Fruit fly (Drosophila melanogaster) whole organism, pupa: ENCODE results near the gene Ctr1B.

Experiments
- CG10348 ChIP-seq: fragments of 200-800 bp; sonication (Bioruptor generic); IDR thresholded peaks from 2 replicates; pipeline ENCODE4 v1.3.6; 2022; ENCODE audit warnings: missing biosample characterization, missing genetic modification characterization
- CG12605 ChIP-seq: fragments of 200-800 bp; sonication (Bioruptor generic); IDR thresholded peaks from 2 replicates; pipeline ENCODE4 v1.3.6; 2022; ENCODE audit warnings: missing biosample characterization, missing genetic modification characterization
- CG13204 ChIP-seq: fragments of 200-800 bp; sonication (Bioruptor generic); optimal IDR thresholded peaks from 2 replicates; lab custom pipeline; 2018; ENCODE audit warnings: missing biosample characterization, mild to moderate bottlenecking, missing genetic modification characterization, moderate library complexity
- CG14655 ChIP-seq: fragments of 200-800 bp; sonication (Bioruptor generic); optimal IDR thresholded peaks from 3 replicates; lab custom pipeline; 2017; ENCODE audit warnings: mild to moderate bottlenecking, missing biosample characterization, missing genetic modification reagents, missing genetic modification characterization
- CG15710 ChIP-seq: fragments of 200-800 bp; sonication (Bioruptor generic); optimal IDR thresholded peaks from 2 replicates; lab custom pipeline; 2018; ENCODE audit warnings: missing biosample characterization, mild to moderate bottlenecking, missing genetic modification characterization, moderate library complexity
- CG17806 ChIP-seq: fragments of 200-800 bp; sonication (Bioruptor generic); optimal IDR thresholded peaks from 2 replicates; lab custom pipeline; 2018; ENCODE audit warnings: missing biosample characterization, mild to moderate bottlenecking, missing genetic modification characterization, moderate library complexity
- CG32121 ChIP-seq: fragments of 200-800 bp; sonication (Bioruptor generic); IDR thresholded peaks from 2 replicates; pipeline ENCODE4 v1.3.6; 2022; ENCODE audit warnings: missing biosample characterization, missing genetic modification characterization
- CG34367 ChIP-seq: fragments of 200-800 bp; sonication (Bioruptor generic); optimal IDR thresholded peaks from 2 replicates; lab custom pipeline; 2018; ENCODE audit warnings: missing biosample characterization, mild to moderate bottlenecking, missing genetic modification characterization
- CG4496 ChIP-seq: fragments of 200-800 bp; sonication (Bioruptor generic); IDR thresholded peaks from 3 replicates; pipeline ENCODE4 v1.3.6; 2022; ENCODE audit warnings: missing biosample characterization, missing genetic modification characterization
- CG8159 ChIP-seq: fragments of 200-800 bp; sonication (Bioruptor generic); optimal IDR thresholded peaks from 3 replicates; lab custom pipeline; 2018; ENCODE audit warnings: missing biosample characterization, mild to moderate bottlenecking, missing genetic modification characterization, moderate library complexity
- CG8301 ChIP-seq: fragments of 200-800 bp; sonication (Bioruptor generic); optimal IDR thresholded peaks from 2 replicates; lab custom pipeline; 2018; ENCODE audit warnings: missing biosample characterization, mild to moderate bottlenecking, missing genetic modification characterization
- CG9948 ChIP-seq: fragments of 200-800 bp; sonication (Bioruptor generic); optimal IDR thresholded peaks from 2 replicates; lab custom pipeline; 2018; ENCODE audit warnings: missing biosample characterization, mild to moderate bottlenecking, missing genetic modification characterization, moderate library complexity
- D1 ChIP-seq: fragments of 200-800 bp; sonication (Bioruptor generic); optimal IDR thresholded peaks from 2 replicates; lab custom pipeline; 2018; ENCODE audit warnings: missing biosample characterization, mild to moderate bottlenecking, missing genetic modification characterization, moderate library complexity
- EcR ChIP-seq: fragments of 200-800 bp; sonication (Bioruptor generic); optimal IDR thresholded peaks from 3 replicates; lab custom pipeline; 2019; ENCODE audit warnings: missing biosample characterization, missing genetic modification characterization, mild to moderate bottlenecking, moderate library complexity, missing genetic modification reagents
- Ets98B ChIP-seq: fragments of 200-800 bp; sonication (Bioruptor generic); IDR thresholded peaks from 2 replicates; pipeline ENCODE4 v1.3.6; 2022; ENCODE audit warnings: missing biosample characterization, missing genetic modification characterization
- Pif1A ChIP-seq: fragments of 200-800 bp; sonication (Bioruptor generic); optimal IDR thresholded peaks from 3 replicates; lab custom pipeline; 2016; ENCODE audit warnings: missing biosample characterization, missing genetic modification characterization
- Pif1B ChIP-seq: fragments of 200-800 bp; sonication (Bioruptor generic); optimal IDR thresholded peaks from 3 replicates; lab custom pipeline; 2016; ENCODE audit warnings: missing biosample characterization, missing genetic modification characterization
- Snoo ChIP-seq: fragments of 200-800 bp; sonication (Bioruptor generic); optimal IDR thresholded peaks from 3 replicates; lab custom pipeline; 2017; ENCODE audit warnings: missing biosample characterization, mild to moderate bottlenecking, missing genetic modification characterization, inconsistent platforms
- fd96Ca ChIP-seq: fragments of 200-800 bp; sonication (Bioruptor generic); IDR thresholded peaks from 3 replicates; pipeline ENCODE4 v1.3.6; 2022; ENCODE audit warnings: missing biosample characterization, missing genetic modification characterization
- gl ChIP-seq: fragments of 200-800 bp; sonication (Bioruptor generic); optimal IDR thresholded peaks from 2 replicates; lab custom pipeline; 2018; ENCODE audit warnings: missing biosample characterization, mild to moderate bottlenecking, missing genetic modification characterization
- rn ChIP-seq: fragments of 200-800 bp; sonication (Bioruptor generic); IDR thresholded peaks from 2 replicates; pipeline ENCODE4 v1.3.6; 2022; ENCODE audit warnings: missing biosample characterization, missing genetic modification characterization

Ctr1B gene

DNA sequence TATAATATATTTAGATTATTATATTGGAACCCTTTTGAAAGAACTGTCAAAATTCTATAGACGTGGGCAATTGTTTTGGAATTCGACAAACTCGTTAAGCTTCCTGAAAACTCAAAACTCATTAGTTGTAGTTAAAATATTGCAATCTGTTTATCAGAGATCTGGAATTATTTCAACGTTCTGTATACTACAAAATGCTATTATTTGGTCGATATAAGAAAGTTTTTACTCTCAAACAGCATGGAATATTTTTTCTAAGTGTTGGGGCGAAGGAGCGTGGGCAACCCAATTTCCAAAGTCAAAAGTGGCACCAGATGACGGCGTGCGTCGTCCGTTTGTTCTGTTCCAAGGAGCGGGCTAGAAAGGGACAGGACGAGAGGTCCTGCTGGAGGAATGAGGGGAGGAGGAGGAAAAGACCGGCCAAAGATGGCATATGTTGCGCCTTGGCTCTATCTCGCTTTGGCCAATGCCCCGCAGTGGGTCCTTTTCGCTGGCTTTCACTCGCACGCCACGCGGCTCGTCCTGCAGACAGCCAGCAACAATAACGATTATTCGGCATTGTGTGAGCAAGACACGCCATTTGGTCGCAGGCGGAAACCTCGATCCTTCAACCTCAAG, 31.6 kb upstream of the Ctr1B start:
- TF ChIP-seq CG8301 (no peak), D1 (no peak), CG34367 (tag; lab: Kevin White, UChicago) (no peak), CG32121 (GFP tag; lab: Robert Waterston, UW) (no peak), CG10348 (GFP tag; lab: Robert Waterston, UW) (no peak), CG8159 (tag; lab: Kevin White, UChicago) (no peak), CG15710 (tag; lab: Kevin White, UChicago) (no peak), gl (no peak), EcR (GFP tag; lab: Kevin White, UChicago) (no peak), fd96Ca (GFP tag; lab: Robert Waterston, UW) (no peak), Snoo (tag; lab: Kevin White, UChicago) (no peak), rn (no peak), CG12605 (GFP tag; lab: Robert Waterston, UW) (no peak)

DNA sequence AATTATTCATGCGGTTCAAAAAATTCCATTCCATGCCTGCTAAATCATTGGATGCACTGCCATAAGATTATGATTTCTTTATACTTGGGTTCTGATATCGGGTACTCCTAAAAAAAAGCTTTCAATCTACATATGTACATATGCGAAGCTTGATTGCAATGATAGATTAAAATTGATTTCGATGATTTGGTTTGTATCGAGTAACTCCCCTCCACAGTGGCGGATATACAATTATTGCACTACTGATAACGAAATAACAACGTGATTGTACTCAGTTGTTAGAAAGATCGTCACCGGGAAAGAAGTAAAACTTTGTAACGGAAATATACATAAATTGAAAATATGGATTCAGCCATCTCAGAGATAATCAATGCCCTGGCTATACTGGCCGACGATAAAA, 29.7 kb upstream of the Ctr1B start, which contains the start of gene Nazo:
TSS of gene Nazo (plus strand) at position 180 of the 400 bp plus-strand sequence.
- TF ChIP-seq Ets98B (GFP tag; lab: Robert Waterston, UW) (no peak), CG9948 (tag; lab: Kevin White, UChicago) (no peak), gl (no peak), CG10348 (GFP tag; lab: Robert Waterston, UW) (no peak), rn (no peak), Pif1A (GFP tag; lab: Kevin White, UChicago) (no peak), CG32121 (GFP tag; lab: Robert Waterston, UW) (no peak), CG17806 (no peak), CG15710 (tag; lab: Kevin White, UChicago) (no peak), CG12605 (GFP tag; lab: Robert Waterston, UW) (no peak), Pif1B (GFP tag; lab: Kevin White, UChicago) (no peak), CG14655 (no peak), CG8301 (no peak), CG4496 (GFP tag; lab: Robert Waterston, UW) (no peak), CG34367 (tag; lab: Kevin White, UChicago) (no peak), CG13204 (GFP tag; lab: Kevin White, UChicago) (no peak), Snoo (tag; lab: Kevin White, UChicago) (no peak), fd96Ca (GFP tag; lab: Robert Waterston, UW) (no peak), CG8159 (tag; lab: Kevin White, UChicago) (no peak)

dm6 chr3R:8288790-8289189, 28.6 kb upstream of the Ctr1B start:
- no peak for TF ChIP-seq Pif1A (GFP tag; lab: Kevin White, UChicago)
- no peak for TF ChIP-seq gl
- no peak for TF ChIP-seq CG32121 (GFP tag; lab: Robert Waterston, UW)
- no peak for TF ChIP-seq D1

DNA sequence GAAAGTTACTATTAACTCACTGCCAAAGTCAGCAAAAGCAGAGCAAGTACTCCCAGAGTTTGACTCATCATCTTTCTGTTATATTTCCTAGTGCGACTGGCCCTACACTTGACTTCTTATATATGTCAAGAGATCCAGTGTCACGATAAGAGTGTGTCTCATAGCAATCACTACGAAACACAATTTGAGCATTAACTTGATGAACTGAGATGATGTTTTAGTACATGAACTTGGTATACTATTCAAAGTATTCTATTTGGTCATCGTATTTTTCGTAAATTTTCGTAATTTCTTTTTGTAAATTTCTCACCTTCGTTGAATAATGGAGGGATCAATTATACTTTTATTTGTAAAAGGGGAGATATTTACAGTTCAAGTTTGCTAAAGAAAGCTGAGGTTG, 26.9 kb upstream of the Ctr1B start, which contains the start of gene CG11672:
TSS of gene CG11672 (minus strand) at position 101 of the 400 bp plus-strand sequence.
- TF ChIP-seq CG12605 (GFP tag; lab: Robert Waterston, UW) = no peak
- no peak for TF ChIP-seq CG8159 (tag; lab: Kevin White, UChicago)
- TF ChIP-seq CG13204 (GFP tag; lab: Kevin White, UChicago) = no peak
- no peak for TF ChIP-seq CG8301
- TF ChIP-seq CG9948 (tag; lab: Kevin White, UChicago) = no peak
- no peak for TF ChIP-seq D1
- no peak for TF ChIP-seq CG32121 (GFP tag; lab: Robert Waterston, UW)
- no peak for TF ChIP-seq CG10348 (GFP tag; lab: Robert Waterston, UW)

dm6 chr3R:8290940-8291339, 26.5 kb upstream of the Ctr1B start, which contains the start of gene CG31464:
TSS of gene CG31464 (plus strand) at chr3R:8291240.
- no peak for TF ChIP-seq Pif1B (GFP tag; lab: Kevin White, UChicago)
- no peak for TF ChIP-seq CG4496 (GFP tag; lab: Robert Waterston, UW)
- TF ChIP-seq CG9948 (tag; lab: Kevin White, UChicago) = no peak
- no peak for TF ChIP-seq D1
- no peak for TF ChIP-seq CG8159 (tag; lab: Kevin White, UChicago)
- no peak for TF ChIP-seq CG10348 (GFP tag; lab: Robert Waterston, UW)
- TF ChIP-seq Ets98B (GFP tag; lab: Robert Waterston, UW) = no peak
- no peak for TF ChIP-seq CG13204 (GFP tag; lab: Kevin White, UChicago)
- no peak for TF ChIP-seq rn
- TF ChIP-seq CG32121 (GFP tag; lab: Robert Waterston, UW) = no peak
- no peak for TF ChIP-seq CG15710 (tag; lab: Kevin White, UChicago)
- TF ChIP-seq Pif1A (GFP tag; lab: Kevin White, UChicago) = no peak
- TF ChIP-seq CG17806 = no peak
- TF ChIP-seq fd96Ca (GFP tag; lab: Robert Waterston, UW) = no peak
- TF ChIP-seq CG14655 = no peak
- no peak for TF ChIP-seq EcR (GFP tag; lab: Kevin White, UChicago)

dm6 chr3R:8292034-8292433, 25.4 kb upstream of the Ctr1B start, which contains the start of gene CG31463:
TSS of gene CG31463 (plus strand) at chr3R:8292335.
- TF ChIP-seq Pif1B (GFP tag; lab: Kevin White, UChicago) = no peak
- no peak for TF ChIP-seq rn
- no peak for TF ChIP-seq CG34367 (tag; lab: Kevin White, UChicago)
- TF ChIP-seq fd96Ca (GFP tag; lab: Robert Waterston, UW) = no peak
- no peak for TF ChIP-seq CG12605 (GFP tag; lab: Robert Waterston, UW)
- no peak for TF ChIP-seq D1
- TF ChIP-seq CG15710 (tag; lab: Kevin White, UChicago) = no peak
- TF ChIP-seq gl = no peak
- TF ChIP-seq Snoo (tag; lab: Kevin White, UChicago) = no peak
- no peak for TF ChIP-seq CG32121 (GFP tag; lab: Robert Waterston, UW)
- TF ChIP-seq CG10348 (GFP tag; lab: Robert Waterston, UW) = no peak
- TF ChIP-seq CG8301 = no peak
- no peak for TF ChIP-seq CG8159 (tag; lab: Kevin White, UChicago)
- no peak for TF ChIP-seq Pif1A (GFP tag; lab: Kevin White, UChicago)
- no peak for TF ChIP-seq CG14655
- TF ChIP-seq CG4496 (GFP tag; lab: Robert Waterston, UW) = no peak
- TF ChIP-seq, all 21 proteins: peak for 0
